Fruit fly (Drosophila melanogaster) whole organism, embryonic: ENCODE data around the gene Ubi-p5E.

Source experiments
- Asciz ChIP-seq: fragments of 200-800 bp; sonication (Bioruptor generic); optimal IDR thresholded peaks from 2 replicates; lab custom pipeline; 2017; ENCODE audit warnings: missing biosample characterization, mild to moderate bottlenecking, missing genetic modification characterization, missing genetic modification reagents
- Awh ChIP-seq: fragments of 200-800 bp; sonication (Bioruptor generic); IDR thresholded peaks from 2 replicates; pipeline ENCODE4, ENCODE4 v1.3.6; 2022; ENCODE audit warnings: missing biosample characterization, missing genetic modification characterization
- CG10267 ChIP-seq: fragments of 200-800 bp; sonication (Bioruptor generic); optimal IDR thresholded peaks from 2 replicates; lab custom pipeline; 2018; ENCODE audit warnings: missing biosample characterization, mild to moderate bottlenecking, missing genetic modification characterization, moderate library complexity
- CG10321 ChIP-seq: fragments of 200-800 bp; sonication (Bioruptor generic); IDR thresholded peaks from 2 replicates; pipeline ENCODE4 v1.3.6; 2022; ENCODE audit warnings: missing biosample characterization, missing genetic modification characterization
- CG11695 ChIP-seq: fragments of 200-800 bp; sonication (Bioruptor generic); IDR thresholded peaks from 3 replicates; pipeline ENCODE4 v1.3.6; 2022; ENCODE audit warnings: missing biosample characterization, missing genetic modification characterization
- CG12071 ChIP-seq: fragments of 200-800 bp; sonication (Bioruptor generic); optimal IDR thresholded peaks from 3 replicates; lab custom pipeline; 2018; ENCODE audit warnings: missing biosample characterization, mild to moderate bottlenecking, missing genetic modification characterization
- CG12769 ChIP-seq: fragments of 200-800 bp; sonication (Bioruptor generic); optimal IDR thresholded peaks from 2 replicates; lab custom pipeline; 2019; ENCODE audit warnings: missing biosample characterization, mild to moderate bottlenecking, missing genetic modification characterization, moderate library complexity
- CG14860 ChIP-seq: fragments of 200-800 bp; sonication (Bioruptor generic); IDR thresholded peaks from 3 replicates; pipeline ENCODE4 v1.3.6; 2022; ENCODE audit warnings: missing biosample characterization, missing genetic modification characterization; ENCODE audit not compliant: partially characterized antibody
- CG17328 ChIP-seq: fragments of 200-800 bp; sonication (Bioruptor generic); IDR thresholded peaks from 2 replicates; pipeline ENCODE4 v1.3.6; 2022; ENCODE audit warnings: missing biosample characterization, missing genetic modification characterization
- CG17802 ChIP-seq: fragments of 200-800 bp; sonication (Bioruptor generic); optimal IDR thresholded peaks from 2 replicates; lab custom pipeline; 2018; ENCODE audit warnings: missing biosample characterization, mild to moderate bottlenecking, missing genetic modification characterization, moderate library complexity
- CG18619 ChIP-seq: fragments of 200-800 bp; sonication (Bioruptor generic); optimal IDR thresholded peaks from 3 replicates; lab custom pipeline; 2017; ENCODE audit warnings: missing biosample characterization, mild to moderate bottlenecking, missing genetic modification characterization
- CG2678 ChIP-seq: fragments of 200-800 bp; sonication (Bioruptor generic); optimal IDR thresholded peaks from 3 replicates; lab custom pipeline; 2019; ENCODE audit warnings: missing biosample characterization, mild to moderate bottlenecking, missing genetic modification characterization, moderate library complexity
- CG32532 ChIP-seq: fragments of 200-800 bp; sonication (Bioruptor generic); IDR thresholded peaks from 2 replicates; pipeline ENCODE4 v1.3.6; 2022; ENCODE audit warnings: missing biosample characterization, missing genetic modification characterization
- CG4360 ChIP-seq: fragments of 200-800 bp; sonication (Bioruptor generic); IDR thresholded peaks from 2 replicates; pipeline ENCODE4 v1.3.6; 2022; ENCODE audit warnings: missing biosample characterization, missing genetic modification characterization
- CG8089 ChIP-seq: fragments of 200-800 bp; sonication (Bioruptor generic); optimal IDR thresholded peaks from 3 replicates; lab custom pipeline; 2016; ENCODE audit warnings: missing biosample characterization, missing genetic modification characterization
- Dip3 ChIP-seq: fragments of 200-800 bp; sonication (Bioruptor generic); optimal IDR thresholded peaks from 3 replicates; lab custom pipeline; 2016; ENCODE audit warnings: missing biosample characterization, missing genetic modification characterization
- HLHmδ ChIP-seq: fragments of 200-800 bp; sonication (Bioruptor generic); optimal IDR thresholded peaks from 2 replicates; lab custom pipeline; 2018; ENCODE audit warnings: missing biosample characterization, mild to moderate bottlenecking, missing genetic modification characterization, moderate library complexity
- HmgZ ChIP-seq: fragments of 200-800 bp; sonication (Bioruptor generic); optimal IDR thresholded peaks from 2 replicates; lab custom pipeline; 2018; ENCODE audit warnings: missing biosample characterization, mild to moderate bottlenecking, missing genetic modification characterization
- Hmr ChIP-seq: fragments of 200-800 bp; sonication (Bioruptor generic); optimal IDR thresholded peaks from 3 replicates; lab custom pipeline; 2017; ENCODE audit warnings: mild to moderate bottlenecking, missing biosample characterization, missing genetic modification reagents, missing genetic modification characterization
- Med ChIP-seq: fragments of 200-800 bp; sonication (Bioruptor generic); peaks from one replicate; lab custom pipeline; 2016; ENCODE audit warnings: missing biosample characterization, missing genetic modification characterization, mild to moderate bottlenecking, inconsistent platforms, moderate library complexity
- Mrtf ChIP-seq: fragments of 200-800 bp; sonication (Bioruptor generic); IDR thresholded peaks from 3 replicates; pipeline ENCODE4 v1.3.6; 2022; ENCODE audit warnings: missing biosample characterization, missing genetic modification characterization
- Ravus ChIP-seq: fragments of 200-800 bp; sonication (Bioruptor generic); IDR thresholded peaks from 2 replicates; pipeline ENCODE4 v1.3.6; 2022; ENCODE audit warnings: missing biosample characterization, missing genetic modification characterization
- YL-1 ChIP-seq: fragments of 200-800 bp; sonication (Bioruptor generic); optimal IDR thresholded peaks from 3 replicates; lab custom pipeline; 2017; ENCODE audit warnings: missing biosample characterization, mild to moderate bottlenecking, missing genetic modification characterization
- ash1 ChIP-seq: fragments of 200-800 bp; sonication (Bioruptor generic); optimal IDR thresholded peaks from 2 replicates; lab custom pipeline; 2018; ENCODE audit warnings: missing biosample characterization, mild to moderate bottlenecking, missing genetic modification characterization
- bigmax ChIP-seq: fragments of 200-800 bp; sonication (Bioruptor generic); optimal IDR thresholded peaks from 2 replicates; lab custom pipeline; 2018; ENCODE audit warnings: missing biosample characterization, mild to moderate bottlenecking, missing genetic modification characterization
- bsh ChIP-seq, 2 experiments: fragments of 200-800 bp; sonication (Bioruptor generic); optimal IDR thresholded peaks; 2 replicates each; lab custom pipeline; 2017 to 2018; ENCODE audit warnings: mild to moderate bottlenecking in 2 of 2, missing biosample characterization in 2 of 2, missing genetic modification characterization in 2 of 2, moderate library complexity in 1 of 2
- chm ChIP-seq: fragments of 200-800 bp; sonication (Bioruptor generic); IDR thresholded peaks from 2 replicates; pipeline ENCODE4 v1.3.6; 2022; ENCODE audit warnings: missing biosample characterization, missing genetic modification characterization
- crol ChIP-seq: fragments of 200-800 bp; sonication (Bioruptor generic); IDR thresholded peaks from 2 replicates; pipeline ENCODE4 v1.3.6; 2022; ENCODE audit warnings: missing biosample characterization, missing genetic modification characterization
- cwo ChIP-seq: fragments of 200-800 bp; sonication (Bioruptor generic); optimal IDR thresholded peaks from 3 replicates; lab custom pipeline; 2017; ENCODE audit warnings: missing biosample characterization, missing genetic modification characterization, mild to moderate bottlenecking, moderate library complexity, missing genetic modification reagents
- dati ChIP-seq: fragments of 200-800 bp; sonication (Bioruptor generic); IDR thresholded peaks from 2 replicates; pipeline ENCODE4 v1.3.6; 2022; ENCODE audit warnings: missing biosample characterization, missing genetic modification characterization
- dimm ChIP-seq: fragments of 200-800 bp; sonication (Bioruptor generic); IDR thresholded peaks from 2 replicates; pipeline ENCODE4 v1.3.6; 2022; ENCODE audit warnings: missing biosample characterization, missing genetic modification characterization
- dmrt99B ChIP-seq: fragments of 200-800 bp; sonication (Bioruptor generic); optimal IDR thresholded peaks from 2 replicates; lab custom pipeline; 2018; ENCODE audit warnings: missing biosample characterization, mild to moderate bottlenecking, missing genetic modification characterization, moderate library complexity
- fd64A ChIP-seq: fragments of 200-800 bp; sonication (Bioruptor generic); optimal IDR thresholded peaks from 3 replicates; lab custom pipeline; 2018; ENCODE audit warnings: missing biosample characterization, mild to moderate bottlenecking, missing genetic modification characterization
- fd96Cb ChIP-seq: fragments of 200-800 bp; sonication (Bioruptor generic); optimal IDR thresholded peaks from 2 replicates; lab custom pipeline; 2018; ENCODE audit warnings: missing biosample characterization, mild to moderate bottlenecking, missing genetic modification characterization, moderate library complexity
- gem ChIP-seq: fragments of 200-800 bp; sonication (Bioruptor generic); optimal IDR thresholded peaks from 2 replicates; lab custom pipeline; 2019; ENCODE audit warnings: missing biosample characterization, mild to moderate bottlenecking, missing genetic modification characterization, moderate library complexity
- h ChIP-seq: fragments of >200 bp; optimal IDR thresholded peaks from 2 replicates; lab custom pipeline; 2017
- ind ChIP-seq: fragments of 200-800 bp; sonication (Bioruptor generic); optimal IDR thresholded peaks from 3 replicates; lab custom pipeline; 2016; ENCODE audit warnings: missing biosample characterization, missing genetic modification characterization
- insv ChIP-seq, 2 experiments: fragments of 200-800 bp; sonication (Bioruptor generic); optimal IDR thresholded peaks; 3 replicates each; lab custom pipeline; 2016 to 2018; ENCODE audit warnings: missing biosample characterization in 2 of 2, missing genetic modification characterization in 2 of 2
- lab ChIP-seq: fragments of 200-800 bp; sonication (Bioruptor generic); optimal IDR thresholded peaks from 3 replicates; lab custom pipeline; 2017; ENCODE audit warnings: missing biosample characterization, missing genetic modification characterization, mild to moderate bottlenecking, moderate library complexity, missing genetic modification reagents
- mam ChIP-seq: fragments of 200-800 bp; sonication (Bioruptor generic); optimal IDR thresholded peaks from 3 replicates; lab custom pipeline; 2016; ENCODE audit warnings: missing biosample characterization, missing genetic modification characterization
- nmo ChIP-seq: fragments of 200-800 bp; sonication (Bioruptor generic); optimal IDR thresholded peaks from 2 replicates; lab custom pipeline; 2018; ENCODE audit warnings: missing biosample characterization, mild to moderate bottlenecking, missing genetic modification characterization, moderate library complexity
- oc ChIP-seq: fragments of 200-800 bp; sonication (Bioruptor generic); optimal IDR thresholded peaks from 2 replicates; lab custom pipeline; 2018; ENCODE audit warnings: missing biosample characterization, mild to moderate bottlenecking, missing genetic modification characterization, moderate library complexity
- pho ChIP-seq: fragments of 200-800 bp; sonication (Bioruptor generic); optimal IDR thresholded peaks from 2 replicates; lab custom pipeline; 2016; ENCODE audit warnings: missing biosample characterization, missing genetic modification characterization
- prd ChIP-seq, 3 experiments: fragments of >200 bp in 2 of 3; fragments of 200-800 bp in 1 of 3; sonication (Bioruptor generic) in 1 of 3; optimal IDR thresholded peaks in 2 of 3; IDR thresholded peaks in 1 of 3; 2 replicates in 2 of 3; 3 replicates in 1 of 3; pipeline versions ENCODE4 v1.3.6 to Lab custom; 2017 to 2022; ENCODE audit warnings: missing biosample characterization in 1 of 3, missing genetic modification characterization in 1 of 3
- psq ChIP-seq: fragments of 200-800 bp; sonication (Bioruptor generic); optimal IDR thresholded peaks from 2 replicates; lab custom pipeline; 2017; ENCODE audit warnings: missing biosample characterization, missing genetic modification characterization
- scrt ChIP-seq: fragments of 200-800 bp; sonication (Bioruptor generic); optimal IDR thresholded peaks from 2 replicates; lab custom pipeline; 2018; ENCODE audit warnings: missing biosample characterization, mild to moderate bottlenecking, missing genetic modification characterization, moderate library complexity
- slp2 ChIP-seq: fragments of 200-800 bp; sonication (Bioruptor generic); optimal IDR thresholded peaks from 2 replicates; lab custom pipeline; 2016; ENCODE audit warnings: missing biosample characterization, missing genetic modification characterization
- sr ChIP-seq: fragments of 200-800 bp; sonication (Bioruptor generic); IDR thresholded peaks from 3 replicates; pipeline ENCODE4 v1.3.6; 2022; ENCODE audit warnings: missing biosample characterization, missing genetic modification characterization
- trem ChIP-seq: fragments of 200-800 bp; optimal IDR thresholded peaks from 3 replicates; lab custom pipeline; 2019; ENCODE audit warnings: missing biosample characterization, mild to moderate bottlenecking, missing genetic modification characterization, moderate library complexity
- unpg ChIP-seq: fragments of 200-800 bp; sonication (Bioruptor generic); optimal IDR thresholded peaks from 3 replicates; lab custom pipeline; 2018; ENCODE audit warnings: missing biosample characterization, mild to moderate bottlenecking, missing genetic modification characterization, moderate library complexity
- zen2 ChIP-seq: fragments of 200-800 bp; sonication (Bioruptor generic); IDR thresholded peaks from 3 replicates; pipeline ENCODE4 v1.3.6; 2022; ENCODE audit warnings: missing biosample characterization, missing genetic modification characterization; ENCODE audit not compliant: partially characterized antibody

Gene Ubi-p5E

DNA sequence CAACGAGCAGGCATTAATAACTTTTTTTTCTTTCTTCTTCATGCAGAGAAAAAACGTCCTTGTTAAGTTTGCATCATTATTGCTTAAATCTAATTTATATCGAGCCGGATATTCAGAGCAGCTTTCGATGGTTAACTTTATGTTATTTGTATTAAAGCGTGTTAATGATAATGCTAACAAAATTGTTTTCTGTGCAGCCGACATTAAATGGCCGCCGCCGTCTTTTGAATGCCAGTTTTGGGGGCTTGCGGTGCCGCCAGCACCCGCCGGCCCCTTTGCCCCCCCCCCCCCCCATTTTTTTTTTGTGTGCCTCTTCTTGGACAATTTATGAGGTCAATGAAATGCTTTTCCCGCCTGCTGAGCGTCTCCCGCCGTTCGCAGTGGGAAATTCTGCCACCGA is 32.1 kb upstream of the Ubi-p5E start (continued):
- TF ChIP-seq psq (GFP tag; lab: Kevin White, UChicago) (no peak), insv (GFP tag; optimal IDR thresholded peaks at IDR 0.05; lab: Kevin White, UChicago) (no peak), ash1 (GFP tag; lab: Kevin White, UChicago) (no peak), HmgZ (tag; lab: Kevin White, UChicago) (no peak), CG10267 (tag; lab: Kevin White, UChicago) (no peak), Dip3 (no peak), crol (GFP tag; lab: Robert Waterston, UW) (peak; percentile 65), CG8089 (no peak), CG17802 (tag; lab: Kevin White, UChicago) (no peak), mam (GFP tag; lab: Kevin White, UChicago) (no peak), Hmr (peak; percentile 17), CG10321 (GFP tag; lab: Robert Waterston, UW) (no peak), slp2 (GFP tag; lab: Kevin White, UChicago) (no peak), CG18619 (GFP tag; lab: Kevin White, UChicago) (no peak), CG4360 (GFP tag; lab: Robert Waterston, UW) (no peak), oc (tag; lab: Kevin White, UChicago) (no peak), YL-1 (GFP tag; lab: Kevin White, UChicago) (no peak), cwo (no peak), Med (GFP tag; lab: Kevin White, UChicago) (peak; percentile 78), trem (no peak), bigmax (GFP tag; lab: Kevin White, UChicago) (no peak), sr (GFP tag; lab: Robert Waterston, UW) (no peak), dimm (GFP tag; lab: Robert Waterston, UW) (no peak), CG14860 (GFP tag; lab: Robert Waterston, UW) (no peak)

DNA sequence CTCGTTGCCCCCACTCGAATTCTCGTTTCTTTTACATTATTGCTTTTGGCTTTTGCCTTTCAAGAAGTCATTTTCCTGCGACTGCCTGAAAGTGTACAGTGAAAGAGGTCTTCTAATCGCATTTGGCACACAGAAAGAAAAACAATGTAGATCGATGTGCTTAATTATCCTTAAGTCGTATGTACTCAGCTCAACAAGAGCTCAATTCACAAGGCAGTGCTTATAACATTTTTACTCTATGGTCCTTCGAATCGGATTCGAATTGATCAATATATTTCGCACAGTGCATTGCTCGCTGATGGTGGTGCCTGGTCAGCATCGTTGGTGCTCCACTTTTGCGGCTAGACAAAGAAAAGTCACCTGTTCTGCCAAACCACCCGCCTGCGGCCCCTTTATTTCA is 31.0 kb upstream of the Ubi-p5E start:
- peak; percentile 47 for TF ChIP-seq CG2678
- TF ChIP-seq Mrtf = no peak
- peak; percentile 82 for TF ChIP-seq Med (GFP tag; lab: Kevin White, UChicago)
- TF ChIP-seq dmrt99B (tag; lab: Kevin White, UChicago) = peak; percentile 51
- peak; percentile 31 for TF ChIP-seq ind (GFP tag; lab: Kevin White, UChicago)
- peak; percentile 31 for TF ChIP-seq CG12071 (GFP tag; lab: Kevin White, UChicago)
- TF ChIP-seq gem (tag; lab: Kevin White, UChicago) = peak; percentile 27
- peak; percentile 29 for TF ChIP-seq fd96Cb (tag; lab: Kevin White, UChicago)
- TF ChIP-seq prd (optimal IDR thresholded peaks at IDR 0.05; lab: Kevin White, UChicago) = no peak
- peak; percentile 39; the same call in 1 of the 3 replicates for TF ChIP-seq prd (GFP tag; IDR thresholded peaks at IDR 0.05; lab: Robert Waterston, UW)
- TF ChIP-seq lab = peak; percentile 48
- no peak for TF ChIP-seq h (lab: Kevin White, UChicago)
- peak; percentile 19 for TF ChIP-seq nmo (GFP tag; lab: Kevin White, UChicago)
- peak; percentile 5 for TF ChIP-seq scrt (GFP tag; lab: Kevin White, UChicago)
- peak; percentile 32; the same call in 1 of the 2 replicates for TF ChIP-seq CG17328 (GFP tag; lab: Robert Waterston, UW)
- no peak for TF ChIP-seq chm (GFP tag; lab: Robert Waterston, UW)
- no peak for TF ChIP-seq zen2
- TF ChIP-seq fd64A (GFP tag; lab: Kevin White, UChicago) = no peak
- no peak for TF ChIP-seq CG11695
- peak; percentile 54 for TF ChIP-seq CG12769 (tag; lab: Kevin White, UChicago)
- peak; percentile 12; the same call in 1 of the 2 replicates for TF ChIP-seq CG32532 (GFP tag; lab: Robert Waterston, UW)
- peak; percentile 19 for TF ChIP-seq unpg
- no peak for TF ChIP-seq HLHmδ (GFP tag; lab: Kevin White, UChicago)
- no peak for TF ChIP-seq Asciz (GFP tag; lab: Kevin White, UChicago)
- TF ChIP-seq dati (GFP tag; lab: Robert Waterston, UW) = no peak
- no peak for TF ChIP-seq Awh
- no peak for TF ChIP-seq Ravus (GFP tag; lab: Robert Waterston, UW)
- peak in 1 of 2 experiments; percentile 36 for TF ChIP-seq bsh (GFP tag; optimal IDR thresholded peaks at IDR 0.05; lab: Kevin White, UChicago)
- no peak for TF ChIP-seq pho (GFP tag; lab: Kevin White, UChicago)
